Fruit fly (Drosophila melanogaster) whole organism, embryonic: ENCODE data around the gene CG2955.
A peak's percentile ranks its signal among the peaks of the same experiment; 100 is the strongest.

Experiments
- Awh ChIP-seq: fragments of 200-800 bp; sonication (Bioruptor generic); IDR thresholded peaks from 2 replicates; pipeline ENCODE4, ENCODE4 v1.3.6; 2022; ENCODE audit warnings: missing biosample characterization, missing genetic modification characterization
- CG10366 ChIP-seq: fragments of 200-800 bp; sonication (Bioruptor generic); IDR thresholded peaks from 2 replicates; pipeline ENCODE4 v1.3.6; 2022; ENCODE audit warnings: missing biosample characterization, missing genetic modification characterization
- CG12391 ChIP-seq: fragments of 200-800 bp; sonication (Bioruptor generic); optimal IDR thresholded peaks from 3 replicates; lab custom pipeline; 2018; ENCODE audit warnings: missing biosample characterization, mild to moderate bottlenecking, missing genetic modification characterization, moderate library complexity
- CG12659 ChIP-seq: fragments of 200-800 bp; sonication (Bioruptor generic); optimal IDR thresholded peaks from 3 replicates; lab custom pipeline; 2017; ENCODE audit warnings: mild to moderate bottlenecking, missing biosample characterization, missing genetic modification reagents, missing genetic modification characterization
- CG17385 ChIP-seq: fragments of 200-800 bp; sonication (Bioruptor generic); optimal IDR thresholded peaks from 3 replicates; lab custom pipeline; 2018; ENCODE audit warnings: missing biosample characterization, mild to moderate bottlenecking, missing genetic modification characterization
- CG32532 ChIP-seq: fragments of 200-800 bp; sonication (Bioruptor generic); IDR thresholded peaks from 2 replicates; pipeline ENCODE4 v1.3.6; 2022; ENCODE audit warnings: missing biosample characterization, missing genetic modification characterization
- CG42726 ChIP-seq: fragments of 200-800 bp; sonication (Bioruptor generic); IDR thresholded peaks from 2 replicates; pipeline ENCODE4 v1.3.6; 2022; ENCODE audit warnings: missing biosample characterization, missing genetic modification characterization; ENCODE audit not compliant: partially characterized antibody
- CG9797 ChIP-seq: fragments of 200-800 bp; sonication (Bioruptor generic); optimal IDR thresholded peaks from 3 replicates; lab custom pipeline; 2018; ENCODE audit warnings: missing biosample characterization, mild to moderate bottlenecking, missing genetic modification characterization
- CoRest ChIP-seq: fragments of 200-800 bp; sonication (Bioruptor generic); optimal IDR thresholded peaks from 3 replicates; lab custom pipeline; 2018; ENCODE audit warnings: missing biosample characterization, mild to moderate bottlenecking, missing genetic modification characterization, moderate library complexity
- Dek ChIP-seq: fragments of 200-800 bp; sonication (Bioruptor generic); optimal IDR thresholded peaks from 3 replicates; lab custom pipeline; 2019; ENCODE audit warnings: missing biosample characterization, mild to moderate bottlenecking, missing genetic modification characterization, moderate library complexity
- E2f2 ChIP-seq: fragments of 200-800 bp; sonication (Bioruptor generic); IDR thresholded peaks from 2 replicates; pipeline ENCODE4 v1.3.6; 2022; ENCODE audit warnings: missing biosample characterization, missing genetic modification characterization
- MESR4 ChIP-seq: fragments of 200-800 bp; sonication (Bioruptor generic); optimal IDR thresholded peaks from 2 replicates; lab custom pipeline; 2018; ENCODE audit warnings: missing biosample characterization, mild to moderate bottlenecking, missing genetic modification characterization, moderate library complexity
- Sry-β ChIP-seq: fragments of 200-800 bp; sonication (Bioruptor generic); optimal IDR thresholded peaks from 2 replicates; lab custom pipeline; 2018; ENCODE audit warnings: missing biosample characterization, mild to moderate bottlenecking, missing genetic modification characterization, moderate library complexity
- chm ChIP-seq: fragments of 200-800 bp; sonication (Bioruptor generic); IDR thresholded peaks from 2 replicates; pipeline ENCODE4 v1.3.6; 2022; ENCODE audit warnings: missing biosample characterization, missing genetic modification characterization
- gcm ChIP-seq: fragments of 200-800 bp; sonication (Bioruptor generic); optimal IDR thresholded peaks from 2 replicates; lab custom pipeline; 2019; ENCODE audit warnings: missing biosample characterization, mild to moderate bottlenecking, missing genetic modification characterization, moderate library complexity
- gfzf ChIP-seq: fragments of 200-800 bp; sonication (Bioruptor generic); optimal IDR thresholded peaks from 2 replicates; lab custom pipeline; 2016; ENCODE audit warnings: missing biosample characterization, mild to moderate bottlenecking, missing genetic modification characterization, moderate library complexity
- nmo ChIP-seq: fragments of 200-800 bp; sonication (Bioruptor generic); optimal IDR thresholded peaks from 2 replicates; lab custom pipeline; 2018; ENCODE audit warnings: missing biosample characterization, mild to moderate bottlenecking, missing genetic modification characterization, moderate library complexity
- pzg ChIP-seq: fragments of 200-800 bp; sonication (Bioruptor generic); optimal IDR thresholded peaks from 3 replicates; lab custom pipeline; 2018; ENCODE audit warnings: missing biosample characterization, mild to moderate bottlenecking, missing genetic modification characterization, moderate library complexity
- row ChIP-seq: fragments of 200-800 bp; sonication (Bioruptor generic); IDR thresholded peaks from 3 replicates; pipeline ENCODE4 v1.3.6; 2022; ENCODE audit warnings: missing biosample characterization, missing genetic modification characterization
- stwl ChIP-seq: fragments of 200-800 bp; sonication (Bioruptor generic); optimal IDR thresholded peaks from 3 replicates; lab custom pipeline; 2018; ENCODE audit warnings: missing biosample characterization, mild to moderate bottlenecking, missing genetic modification characterization, moderate library complexity
- trem ChIP-seq: fragments of 200-800 bp; optimal IDR thresholded peaks from 3 replicates; lab custom pipeline; 2019; ENCODE audit warnings: missing biosample characterization, mild to moderate bottlenecking, missing genetic modification characterization, moderate library complexity

Gene CG2955

DNA sequence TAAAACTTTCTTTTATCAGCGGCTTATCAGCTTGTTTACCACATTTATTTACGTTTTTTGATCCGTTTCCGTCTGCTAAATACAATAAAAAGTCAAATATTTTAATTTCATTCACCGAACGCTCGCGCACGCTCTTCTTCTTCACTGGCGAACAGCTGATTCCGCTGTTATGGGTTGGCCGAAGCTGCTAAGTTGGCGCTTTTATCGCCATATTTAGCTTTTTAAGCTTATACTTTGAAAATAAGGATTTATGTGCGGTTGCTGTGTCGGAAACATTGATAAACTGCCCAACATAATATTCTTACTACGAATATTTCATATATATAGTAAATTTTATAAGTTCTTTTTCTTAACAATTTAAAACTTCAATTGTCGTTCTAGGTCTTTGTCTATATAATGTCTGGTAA lies 48.8 kb downstream of the CG2955 start, which contains the start of gene Naprt (continued):
- TF ChIP-seq Sry-β (GFP tag; lab: Kevin White, UChicago) (peak; percentile 97), CoRest (peak; percentile 33), nmo (peak; percentile 48), CG12391 (tag; lab: Kevin White, UChicago) (peak; percentile 38), pzg (GFP tag; lab: Kevin White, UChicago) (peak; percentile 48), MESR4 (GFP tag; lab: Kevin White, UChicago) (peak; percentile 32), CG10366 (GFP tag; lab: Robert Waterston, UW) (no peak), CG42726 (no peak), CG17385 (GFP tag; lab: Kevin White, UChicago) (peak; percentile 94), Dek (peak; percentile 13), trem (peak; percentile 35), stwl (tag; lab: Kevin White, UChicago) (peak; percentile 30), CG12659 (peak; percentile 28), chm (GFP tag; lab: Robert Waterston, UW) (no peak), CG9797 (GFP tag; lab: Kevin White, UChicago) (peak; percentile 51), gfzf (GFP tag; lab: Kevin White, UChicago) (peak; percentile 60), Awh (GFP tag; lab: Robert Waterston, UW) (no peak), CG32532 (GFP tag; lab: Robert Waterston, UW) (peak; percentile 29; the same call in 1 of the 2 replicates), E2f2 (GFP tag; lab: Robert Waterston, UW) (peak; percentile 88), gcm (no peak), row (peak; percentile 86)
